Worm (Caenorhabditis elegans): ENCODE results near the gene M163.9.

M163.9 gene

DNA sequence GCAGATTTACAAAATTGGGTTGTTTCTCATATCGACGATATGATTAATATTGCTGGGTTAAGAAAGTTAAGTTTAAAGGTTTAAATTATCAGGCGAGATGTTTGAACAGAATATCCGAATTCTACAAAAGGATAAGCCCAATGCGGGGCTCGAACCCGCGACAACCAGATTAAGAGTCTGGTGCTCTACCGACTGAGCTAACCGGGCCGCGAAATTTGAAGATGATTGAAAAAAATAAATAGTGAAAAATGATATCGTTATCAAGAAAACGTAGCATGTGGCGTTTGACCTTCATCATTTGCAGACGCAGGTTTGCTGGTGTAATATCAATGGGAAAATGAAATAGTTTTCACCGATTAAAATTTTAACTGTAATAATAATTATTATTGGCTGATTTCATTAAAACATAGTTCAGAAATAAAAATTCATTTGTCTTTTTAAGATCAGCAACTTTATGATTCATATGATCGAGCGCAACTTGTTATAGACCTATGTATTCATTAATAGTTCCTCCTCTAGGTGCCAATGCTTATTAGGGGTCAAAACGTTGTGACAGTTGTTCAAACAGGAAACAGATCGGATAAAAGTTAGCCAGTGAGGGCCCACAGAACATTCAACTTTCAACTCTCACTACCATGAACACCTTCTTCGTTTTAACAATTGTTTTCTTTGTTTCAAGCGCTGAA, 9.5 kb downstream of the M163.9 start, which contains the start of gene M163.11 (continued):
- TF ChIP-seq snpc-4 (tag; optimal IDR thresholded peaks at IDR 0.05) (no peak), T20F7.1 (GFP tag; optimal IDR thresholded peaks at IDR 0.05) (peak; percentile 43), set-16 (GFP tag; IDR thresholded peaks at IDR 0.05) (no peak), mdl-1 (tag; optimal IDR thresholded peaks at IDR 0.05) (no peak), fos-1 (tag; optimal IDR thresholded peaks at IDR 0.05) (no peak), dmd-8 (GFP tag; IDR thresholded peaks at IDR 0.05) (peak; percentile 80), nhr-25 (tag; optimal IDR thresholded peaks at IDR 0.05; ENCODE audit: borderline replicate concordance, insufficient read depth) (peak; percentile 30), dmd-9 (GFP tag; IDR thresholded peaks at IDR 0.05) (no peak), T26A8.4 (GFP tag; IDR thresholded peaks at IDR 0.05) (peak; percentile 22; the same call in 1 of the 2 replicates), ceh-62 (tag; optimal IDR thresholded peaks at IDR 0.05) (no peak), nhr-237 (tag; optimal IDR thresholded peaks at IDR 0.05) (no peak), pqm-1 (tag; optimal IDR thresholded peaks at IDR 0.05) (no peak), dmd-6 (GFP tag; IDR thresholded peaks at IDR 0.05) (peak; percentile 59), cey-2 (tag; optimal IDR thresholded peaks at IDR 0.05; ENCODE audit: borderline replicate concordance, insufficient read depth) (no peak), gei-8 (GFP tag; optimal IDR thresholded peaks at IDR 0.05) (peak; percentile 23), mes-2 (tag; optimal IDR thresholded peaks at IDR 0.05; ENCODE audit: poor library complexity, severe bottlenecking) (peak; percentile 68), zip-2 (tag; optimal IDR thresholded peaks at IDR 0.05) (peak; percentile 61), ceh-82 (tag; optimal IDR thresholded peaks at IDR 0.05) (no peak), zip-11 (GFP tag; IDR thresholded peaks at IDR 0.05) (no peak), dve-1 (tag; optimal IDR thresholded peaks at IDR 0.05; ENCODE audit: insufficient read depth) (peak; percentile 39), nhr-111 (GFP tag; optimal IDR thresholded peaks at IDR 0.05) (no peak), zag-1 (tag; optimal IDR thresholded peaks at IDR 0.05) (no peak), F37D6.2 (tag; optimal IDR thresholded peaks at IDR 0.05) (no peak), nhr-76 (tag; optimal IDR thresholded peaks at IDR 0.05) (no peak), jun-1 (tag; optimal IDR thresholded peaks at IDR 0.05) (no peak), snpc-1.2 (GFP tag; IDR thresholded peaks at IDR 0.05) (peak; percentile 77), ceh-32 (tag; optimal IDR thresholded peaks at IDR 0.05; ENCODE audit: poor library complexity) (no peak), ceh-20 (GFP tag; IDR thresholded peaks at IDR 0.05) (peak; percentile 54; the same call in 1 of the 2 replicates), nhr-6 (tag; optimal IDR thresholded peaks at IDR 0.05) (no peak), ceh-28 (tag; optimal IDR thresholded peaks at IDR 0.05) (no peak), egl-43 (GFP tag; IDR thresholded peaks at IDR 0.05) (peak; percentile 92), madf-5 (GFP tag; IDR thresholded peaks at IDR 0.05) (peak; percentile 36 to 72; a peak in 2 of 4 replicates), madf-9 (GFP tag; conservative IDR thresholded peaks at IDR 0.05) (peak; percentile 77), zfp-3 (GFP tag; conservative IDR thresholded peaks at IDR 0.05) (peak; percentile 77; the same call in 1 of the 2 replicates), lin-29 (GFP tag; IDR thresholded peaks at IDR 0.05) (no peak), unc-39 (tag; optimal IDR thresholded peaks at IDR 0.05) (no peak), lin-39 (tag; optimal IDR thresholded peaks at IDR 0.05) (no peak), mxl-3 (GFP tag; optimal IDR thresholded peaks at IDR 0.05) (peak; percentile 24), nhr-42 (GFP tag; IDR thresholded peaks at IDR 0.05) (peak; percentile 74), dpl-1 (GFP tag; optimal IDR thresholded peaks at IDR 0.05) (no peak), unc-62 (GFP tag; optimal IDR thresholded peaks at IDR 0.05 in 1 of 2) (peak in 1 of 2 experiments; percentile 39), unc-62 (tag; optimal IDR thresholded peaks at IDR 0.05) (no peak), hlh-11 (tag; optimal IDR thresholded peaks at IDR 0.05) (peak; percentile 25), nhr-10 (tag; optimal IDR thresholded peaks at IDR 0.05) (peak; percentile 19), egl-27 (tag; optimal IDR thresholded peaks at IDR 0.05) (no peak), zfp-2 (tag; optimal IDR thresholded peaks at IDR 0.05) (no peak), daf-12 (tag; optimal IDR thresholded peaks at IDR 0.05) (no peak), ZK337.2 (GFP tag; IDR thresholded peaks at IDR 0.05) (peak; percentile 75; the same call in 1 of the 2 replicates), spr-3 (GFP tag; optimal IDR thresholded peaks at IDR 0.05) (peak; percentile 55), D1046.2 (GFP tag; IDR thresholded peaks at IDR 0.05) (peak; percentile 85; the same call in 1 of the 2 replicates)
